Worm (Caenorhabditis elegans) whole organism, mixed stage, embryonic: ENCODE results near the gene Y22D7AR.14.

Source experiments
- M03D4.4 ChIP-seq: sonication (generic microtip); optimal IDR thresholded peaks from 2 replicates; lab custom pipeline; 2017; ENCODE audit warnings: mild to moderate bottlenecking, missing genetic modification characterization, missing compliant biosample characterization
- cnd-1 ChIP-seq: fragments of 200-800 bp; sonication (Bioruptor generic); optimal IDR thresholded peaks from 2 replicates; lab custom pipeline; 2018; ENCODE audit warnings: mild to moderate bottlenecking, missing genetic modification characterization, missing compliant biosample characterization
- drap-1 ChIP-seq: fragments of 200-800 bp; sonication (Bioruptor generic); optimal IDR thresholded peaks from 3 replicates; lab custom pipeline; 2018; ENCODE audit warnings: mild to moderate bottlenecking, missing genetic modification characterization, missing compliant biosample characterization
- lsy-2 ChIP-seq: fragments of 150-350 bp; optimal IDR thresholded peaks from 2 replicates; lab custom pipeline; 2014; ENCODE audit warnings: missing biosample characterization, missing genetic modification characterization
- mep-1 ChIP-seq: fragments of 150-350 bp; optimal IDR thresholded peaks from 2 replicates; lab custom pipeline; 2017; ENCODE audit warnings: missing biosample characterization, missing genetic modification reagents, missing genetic modification characterization, inconsistent platforms
- nhr-237 ChIP-seq: fragments of 150-350 bp; optimal IDR thresholded peaks from 2 replicates; lab custom pipeline; 2014; ENCODE audit warnings: missing biosample characterization, missing genetic modification characterization
- nhr-28 ChIP-seq: fragments of 150-350 bp; optimal IDR thresholded peaks from 2 replicates; lab custom pipeline; 2014; ENCODE audit warnings: missing biosample characterization, missing genetic modification characterization
- nhr-76 ChIP-seq: sonication (generic microtip); optimal IDR thresholded peaks from 2 replicates; lab custom pipeline; 2017; ENCODE audit warnings: missing biosample characterization, missing genetic modification characterization
- pha-4 ChIP-seq: fragments of 150-350 bp; optimal IDR thresholded peaks from 2 replicates; lab custom pipeline; 2018; ENCODE audit warnings: missing biosample characterization, missing genetic modification reagents, missing genetic modification characterization
- sptf-1 ChIP-seq: sonication (generic microtip); optimal IDR thresholded peaks from 2 replicates; lab custom pipeline; 2017; ENCODE audit warnings: mild to moderate bottlenecking, missing genetic modification characterization, moderate library complexity, missing compliant biosample characterization
- unc-120 ChIP-seq: sonication (generic microtip); optimal IDR thresholded peaks from 2 replicates; lab custom pipeline; 2017; ENCODE audit warnings: missing genetic modification characterization, missing compliant biosample characterization; ENCODE audit not compliant: poor library complexity, severe bottlenecking
- unc-39 ChIP-seq: fragments of 150-350 bp; optimal IDR thresholded peaks from 2 replicates; lab custom pipeline; 2014; ENCODE audit warnings: missing biosample characterization, missing genetic modification characterization
- unc-62 ChIP-seq: fragments of 150-350 bp; optimal IDR thresholded peaks from 2 replicates; lab custom pipeline; 2014; ENCODE audit warnings: missing biosample characterization, missing genetic modification reagents, missing genetic modification characterization
- ztf-11 ChIP-seq: fragments of 150-350 bp; optimal IDR thresholded peaks from 2 replicates; lab custom pipeline; 2014; ENCODE audit warnings: missing biosample characterization, missing genetic modification characterization

- TF ChIP-seq nhr-28 (no peak), M03D4.4 (tag; lab: Kevin White, UChicago) (no peak), ztf-11 (tag; lab: Kevin White, UChicago) (no peak), nhr-76 (tag; lab: Kevin White, UChicago) (no peak), nhr-237 (tag; lab: Kevin White, UChicago) (no peak), pha-4 (tag; lab: Kevin White, UChicago) (no peak), unc-62 (GFP tag; lab: Kevin White, UChicago) (no peak), unc-39 (tag; lab: Kevin White, UChicago) (no peak), lsy-2 (tag; lab: Kevin White, UChicago) (no peak), mep-1 (tag; lab: Kevin White, UChicago) (no peak), drap-1 (GFP tag; lab: Kevin White, UChicago) (no peak), sptf-1 (tag; lab: Kevin White, UChicago) (no peak), unc-120 (tag; lab: Kevin White, UChicago) (no peak), cnd-1 (tag; lab: Kevin White, UChicago) (no peak)
Measured at ce11 chrIII:1717772-1718171, 27.9 kb upstream of the Y22D7AR.14 start.
